Fruit fly (Drosophila melanogaster) whole organism, adult: ENCODE results near the gene dgt4.

Source experiments
- CG11617 ChIP-seq: fragments of 200-800 bp; sonication (Bioruptor generic); optimal IDR thresholded peaks from 2 replicates; lab custom pipeline; 2017; ENCODE audit warnings: mild to moderate bottlenecking, missing biosample characterization, missing genetic modification reagents, missing genetic modification characterization
- CG12768 ChIP-seq: fragments of 200-800 bp; sonication (Bioruptor generic); optimal IDR thresholded peaks from 2 replicates; lab custom pipeline; 2017; ENCODE audit warnings: missing biosample characterization, missing genetic modification characterization, mild to moderate bottlenecking, moderate library complexity, missing genetic modification reagents
- CG14711 ChIP-seq: fragments of 200-800 bp; sonication (Bioruptor generic); optimal IDR thresholded peaks from 2 replicates; lab custom pipeline; 2018; ENCODE audit warnings: missing biosample characterization, mild to moderate bottlenecking, missing genetic modification characterization, moderate library complexity
- CG1620 ChIP-seq: fragments of 200-800 bp; sonication (Bioruptor generic); optimal IDR thresholded peaks from 2 replicates; lab custom pipeline; 2016; ENCODE audit warnings: missing biosample characterization, missing genetic modification characterization
- CG33017 ChIP-seq: fragments of 200-800 bp; sonication (Bioruptor generic); optimal IDR thresholded peaks from 2 replicates; lab custom pipeline; 2018; ENCODE audit warnings: missing biosample characterization, mild to moderate bottlenecking, missing genetic modification characterization, moderate library complexity
- CG5204 ChIP-seq: fragments of 200-800 bp; sonication (Bioruptor generic); optimal IDR thresholded peaks from 2 replicates; lab custom pipeline; 2016; ENCODE audit warnings: missing biosample characterization, missing genetic modification characterization
- CG7101 ChIP-seq: fragments of 200-800 bp; sonication (Bioruptor generic); optimal IDR thresholded peaks from 2 replicates; lab custom pipeline; 2018; ENCODE audit warnings: missing biosample characterization, mild to moderate bottlenecking, missing genetic modification characterization, moderate library complexity
- Clk ChIP-seq: fragments of 200-800 bp; sonication (Bioruptor generic); optimal IDR thresholded peaks from 2 replicates; lab custom pipeline; 2017; ENCODE audit warnings: missing biosample characterization, missing genetic modification characterization
- Crg-1 ChIP-seq: fragments of 200-800 bp; sonication (Bioruptor generic); optimal IDR thresholded peaks from 2 replicates; lab custom pipeline; 2016; ENCODE audit warnings: missing biosample characterization, missing genetic modification characterization
- Hr96 ChIP-seq: fragments of 200-800 bp; sonication (Bioruptor generic); optimal IDR thresholded peaks from 2 replicates; lab custom pipeline; 2016; ENCODE audit warnings: missing biosample characterization, missing genetic modification characterization
- Mnt ChIP-seq: fragments of 200-800 bp; sonication (Bioruptor generic); optimal IDR thresholded peaks from 2 replicates; lab custom pipeline; 2016; ENCODE audit warnings: missing biosample characterization, mild to moderate bottlenecking, missing genetic modification characterization
- bab1 ChIP-seq: fragments of 200-800 bp; sonication (Bioruptor generic); optimal IDR thresholded peaks from 3 replicates; lab custom pipeline; 2019; ENCODE audit warnings: missing biosample characterization, mild to moderate bottlenecking, missing genetic modification characterization, moderate library complexity
- cic ChIP-seq: fragments of 200-800 bp; sonication (Bioruptor generic); optimal IDR thresholded peaks from 2 replicates; lab custom pipeline; 2017; ENCODE audit warnings: missing biosample characterization, mild to moderate bottlenecking, missing genetic modification characterization, moderate library complexity
- cnc ChIP-seq, 2 experiments: fragments of >200 bp; optimal IDR thresholded peaks; 2 replicates each; lab custom pipeline; 2017
- kay ChIP-seq: fragments of 200-800 bp; sonication (Bioruptor generic); peaks from one replicate; lab custom pipeline; 2016; ENCODE audit warnings: missing biosample characterization, missing genetic modification characterization, borderline replicate concordance
- ovo ChIP-seq: fragments of 200-800 bp; sonication (Bioruptor generic); optimal IDR thresholded peaks from 2 replicates; lab custom pipeline; 2016; ENCODE audit warnings: missing biosample characterization, missing genetic modification characterization
- pad ChIP-seq: fragments of 200-800 bp; sonication (Bioruptor generic); optimal IDR thresholded peaks from 3 replicates; lab custom pipeline; 2017; ENCODE audit warnings: missing biosample characterization, missing genetic modification characterization, mild to moderate bottlenecking, moderate library complexity, missing genetic modification reagents
- tj ChIP-seq: fragments of 200-800 bp; sonication (Bioruptor generic); optimal IDR thresholded peaks from 3 replicates; lab custom pipeline; 2017; ENCODE audit warnings: missing biosample characterization, mild to moderate bottlenecking, missing genetic modification characterization, moderate library complexity

dgt4 gene

DNA sequence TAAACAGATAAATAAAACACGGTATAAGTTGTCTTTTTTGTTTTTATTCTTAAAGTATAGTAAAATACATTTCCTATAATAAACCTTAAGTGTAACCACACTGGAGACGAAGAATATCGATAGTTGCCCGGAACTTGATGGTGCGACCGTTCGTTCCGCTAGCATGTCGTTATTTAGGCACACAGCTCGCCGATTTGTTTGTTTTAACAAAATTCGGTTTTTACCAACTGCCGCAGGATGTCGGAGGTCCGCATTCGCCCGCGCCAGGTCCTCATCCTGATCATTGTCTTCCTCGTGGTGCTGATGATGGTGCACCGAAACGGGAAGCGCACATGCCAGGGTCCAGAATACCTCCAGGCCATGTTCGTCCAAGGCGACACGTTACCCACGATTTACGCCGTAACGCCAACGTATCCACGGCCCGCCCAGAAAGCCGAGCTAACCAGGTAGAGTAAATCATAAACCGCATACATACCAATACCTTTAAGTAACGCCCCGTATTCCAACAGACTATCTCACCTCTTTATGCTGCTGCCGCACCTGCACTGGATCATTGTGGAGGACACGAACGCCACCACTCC is 17.6 kb downstream of the dgt4 start, which contains the start of gene GlcAT-I:
Gene GlcAT-I, plus strand, starts transcription at position 163 of the 581 bp plus-strand sequence.
- TF ChIP-seq Crg-1 (GFP tag; lab: Kevin White, UChicago) (no peak), CG11617 (GFP tag; lab: Kevin White, UChicago) (no peak), pad (GFP tag; lab: Kevin White, UChicago) (no peak), CG12768 (no peak), CG1620 (GFP tag; lab: Kevin White, UChicago) (no peak), Clk (GFP tag; lab: Kevin White, UChicago) (no peak), CG33017 (tag; lab: Kevin White, UChicago) (no peak), ovo (GFP tag; lab: Kevin White, UChicago) (no peak), kay (GFP tag; lab: Kevin White, UChicago) (no peak), cic (GFP tag; lab: Kevin White, UChicago) (no peak), CG7101 (tag; lab: Kevin White, UChicago) (no peak), CG14711 (tag; lab: Kevin White, UChicago) (no peak), Mnt (GFP tag; lab: Kevin White, UChicago) (no peak), Hr96 (GFP tag; lab: Kevin White, UChicago) (no peak), CG5204 (GFP tag; lab: Kevin White, UChicago) (no peak)

- TF ChIP-seq CG11617 (GFP tag; lab: Kevin White, UChicago) (no peak), Hr96 (GFP tag; lab: Kevin White, UChicago) (no peak), cnc (optimal IDR thresholded peaks at IDR 0.05; lab: Kevin White, UChicago) (no peak), CG7101 (tag; lab: Kevin White, UChicago) (no peak), bab1 (GFP tag; lab: Kevin White, UChicago) (no peak)
These were observed 25.5 kb downstream of the dgt4 start for dm6 chrX:4139043-4139442.

DNA sequence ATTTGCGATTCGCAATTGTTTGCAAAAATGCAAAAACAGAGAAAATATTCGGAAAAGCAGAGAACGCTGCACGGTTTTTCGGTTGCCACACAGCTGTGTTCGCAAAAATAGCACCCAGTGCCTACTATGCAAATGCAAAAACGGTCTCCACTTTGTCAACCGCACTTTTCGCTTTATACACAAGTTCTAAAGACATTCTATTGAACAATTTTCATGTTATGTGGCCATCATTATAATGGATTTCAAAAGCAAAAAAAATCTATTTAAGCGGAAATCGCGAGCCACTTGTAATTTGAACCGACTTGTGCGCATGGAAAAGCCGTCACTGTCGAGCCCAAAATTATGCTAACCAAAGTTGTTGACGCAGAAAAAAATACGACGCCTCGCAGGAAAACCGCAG is 37.5 kb downstream of the dgt4 start:
- TF ChIP-seq Clk (GFP tag; lab: Kevin White, UChicago) (no peak), bab1 (GFP tag; lab: Kevin White, UChicago) (peak; percentile 46), CG5204 (GFP tag; lab: Kevin White, UChicago) (no peak), tj (GFP tag; lab: Kevin White, UChicago) (peak; percentile 25)
